Worm (Caenorhabditis elegans) whole organism, early embryonic: Measurements from ENCODE around the gene kin-26.

Source experiments
- F13C5.2 ChIP-seq: sonication (generic microtip); optimal IDR thresholded peaks from 2 replicates; lab custom pipeline; 2017; ENCODE audit warnings: mild to moderate bottlenecking, missing genetic modification characterization, inconsistent platforms, missing compliant biosample characterization
- ama-1 ChIP-seq: fragments of 150-350 bp; optimal IDR thresholded peaks from 2 replicates; lab custom pipeline; 2014
- ceh-36 ChIP-seq: sonication (generic microtip); optimal IDR thresholded peaks from 2 replicates; lab custom pipeline; 2016; ENCODE audit warnings: missing genetic modification characterization, inconsistent platforms, missing compliant biosample characterization
- sea-1 ChIP-seq: fragments of 200-800 bp; sonication (Bioruptor generic); conservative IDR thresholded peaks from 2 replicates; pipeline ENCODE4 v1.3.6; 2022; ENCODE audit warnings: missing genetic modification characterization, missing compliant biosample characterization
- tbx-37 ChIP-seq: fragments of 200-800 bp; sonication (Bioruptor generic); conservative IDR thresholded peaks from 2 replicates; pipeline ENCODE4 v1.3.6; 2022; ENCODE audit warnings: missing genetic modification reagents, missing genetic modification characterization, missing compliant biosample characterization

ce11 chrIV:7898489-7898888 is 20.8 kb upstream of the kin-26 start:
- no peak for TF ChIP-seq ceh-36 (tag; lab: Kevin White, UChicago)
- TF ChIP-seq tbx-37 (GFP tag; lab: Robert Waterston, UW): no peak
- no peak for TF ChIP-seq F13C5.2 (tag; lab: Kevin White, UChicago)
- no peak for TF ChIP-seq ama-1 (lab: Kevin White, UChicago)
- TF ChIP-seq sea-1: no peak
